Fruit fly (Drosophila melanogaster): Measurements from ENCODE around the gene Apc.
A peak's percentile ranks its signal among the peaks of the same experiment; 100 is the strongest.

Gene Apc

DNA sequence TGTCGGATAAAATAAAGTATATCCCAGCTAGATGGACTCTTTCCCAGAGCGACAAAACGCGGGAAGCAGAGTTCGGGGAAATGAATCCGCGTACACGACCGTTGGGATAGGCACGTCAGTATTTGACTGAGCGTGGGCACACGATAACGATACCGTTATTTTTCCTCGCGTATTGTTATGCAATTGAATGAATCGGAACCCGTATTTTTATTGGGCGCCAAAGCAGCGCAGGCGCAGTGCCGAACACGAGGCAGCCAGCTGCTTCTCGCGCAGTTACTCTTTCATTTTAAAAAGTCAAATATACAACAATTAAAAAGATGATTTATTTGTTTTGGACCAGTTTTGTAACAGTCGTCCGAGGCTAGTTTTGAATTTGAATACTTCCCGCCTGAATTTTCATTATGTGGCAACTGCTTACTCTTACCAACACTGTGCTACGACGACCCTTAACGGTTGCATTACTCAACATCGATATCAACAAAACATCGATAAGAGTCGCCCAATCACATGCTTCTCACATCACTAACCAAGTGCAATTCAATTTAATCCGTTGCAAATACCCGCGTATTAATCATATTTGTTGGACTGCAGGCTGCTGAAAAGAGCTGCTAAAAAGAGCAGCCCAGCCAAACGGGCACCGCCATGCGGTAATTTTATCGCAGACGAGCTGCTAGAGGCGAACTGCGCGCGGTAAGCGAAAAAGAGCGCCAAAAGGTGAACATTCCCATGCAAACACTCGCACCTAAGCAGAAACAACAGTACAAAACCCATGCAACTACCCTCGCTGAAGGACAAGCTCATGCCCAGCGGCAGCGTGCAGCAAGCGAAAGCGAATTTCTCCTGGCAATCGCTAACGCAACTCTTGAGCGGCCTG lies 43.2 kb upstream of the Apc start, which contains the start of the genes CG33203 and Doa (continued):
- no peak for TF ChIP-seq run (tag; optimal IDR thresholded peaks at IDR 0.05)
- TF ChIP-seq cg (GFP tag; optimal IDR thresholded peaks at IDR 0.05): no peak
- TF ChIP-seq pros (GFP tag; optimal IDR thresholded peaks at IDR 0.05): no peak
- TF ChIP-seq chn (GFP tag; optimal IDR thresholded peaks at IDR 0.05): no peak
- TF ChIP-seq CG13287 (GFP tag; IDR thresholded peaks at IDR 0.05; ENCODE audit: partially characterized antibody): peak; percentile 90
- peak; percentile 28 for TF ChIP-seq Nf-YC (tag; optimal IDR thresholded peaks at IDR 0.05)
- no peak for TF ChIP-seq tio (GFP tag; optimal IDR thresholded peaks at IDR 0.05)
- TF ChIP-seq CG30403 (GFP tag; optimal IDR thresholded peaks at IDR 0.05): peak; percentile 57
- no peak for TF ChIP-seq HLHmδ (GFP tag; optimal IDR thresholded peaks at IDR 0.05)
- no peak for TF ChIP-seq rib (GFP tag; IDR thresholded peaks at IDR 0.05)
- TF ChIP-seq CG15696 (tag; optimal IDR thresholded peaks at IDR 0.05): no peak
- peak; percentile 76 for TF ChIP-seq mam (GFP tag; optimal IDR thresholded peaks at IDR 0.05)
- TF ChIP-seq tx (GFP tag; optimal IDR thresholded peaks at IDR 0.05): peak; percentile 51
- TF ChIP-seq da (GFP tag; optimal IDR thresholded peaks at IDR 0.05): no peak
- TF ChIP-seq sob (GFP tag; IDR thresholded peaks at IDR 0.05): peak; percentile 78
- TF ChIP-seq Dll (GFP tag; IDR thresholded peaks at IDR 0.05; ENCODE audit: partially characterized antibody): peak; percentile 87
- peak; percentile 82 for TF ChIP-seq CG14860 (GFP tag; IDR thresholded peaks at IDR 0.05; ENCODE audit: partially characterized antibody)
- peak; percentile 10 for TF ChIP-seq maf-S (GFP tag; optimal IDR thresholded peaks at IDR 0.05)
- TF ChIP-seq Mes4 (GFP tag; optimal IDR thresholded peaks at IDR 0.05): no peak
- no peak for TF ChIP-seq CG10274 (GFP tag; optimal IDR thresholded peaks at IDR 0.05)
- peak in 1 of 2 experiments; percentile 34 for TF ChIP-seq crp (GFP tag; optimal IDR thresholded peaks at IDR 0.05)
- peak; percentile 31 for TF ChIP-seq gem (tag; optimal IDR thresholded peaks at IDR 0.05)
- peak; percentile 36 for TF ChIP-seq CG11504 (tag; optimal IDR thresholded peaks at IDR 0.05)
- TF ChIP-seq mirr (GFP tag; optimal IDR thresholded peaks at IDR 0.05): no peak
- peak; percentile 87 for TF ChIP-seq unc-4 (GFP tag; IDR thresholded peaks at IDR 0.05; ENCODE audit: partially characterized antibody)
- peak; percentile 47 for TF ChIP-seq CG1792 (GFP tag; optimal IDR thresholded peaks at IDR 0.05)
- TF ChIP-seq klu (GFP tag; IDR thresholded peaks at IDR 0.05): no peak; the same call in 1 of the 2 replicates
- TF ChIP-seq ci (GFP tag; IDR thresholded peaks at IDR 0.05): peak; percentile 51; the same call in 1 of the 3 replicates
- no peak for TF ChIP-seq Max (GFP tag; optimal IDR thresholded peaks at IDR 0.05)
- peak; percentile 25 for TF ChIP-seq CG12155 (GFP tag; optimal IDR thresholded peaks at IDR 0.05)
- no peak for TF ChIP-seq fd3F (GFP tag; optimal IDR thresholded peaks at IDR 0.05)
- no peak for TF ChIP-seq eve (GFP tag; optimal IDR thresholded peaks at IDR 0.05)
- TF ChIP-seq odd (GFP tag; optimal IDR thresholded peaks at IDR 0.05): no peak
- TF ChIP-seq vnd (GFP tag; IDR thresholded peaks at IDR 0.05; ENCODE audit: partially characterized antibody): peak; percentile 80
- no peak for TF ChIP-seq sc (optimal IDR thresholded peaks at IDR 0.05)
- no peak for TF ChIP-seq sc (GFP tag; optimal IDR thresholded peaks at IDR 0.05)
- TF ChIP-seq CG17361 (GFP tag; IDR thresholded peaks at IDR 0.05): no peak
- no peak for TF ChIP-seq Rx (GFP tag; IDR thresholded peaks at IDR 0.05)
- TF ChIP-seq twi (tag; optimal IDR thresholded peaks at IDR 0.05): no peak
- TF ChIP-seq Bgb (GFP tag; IDR thresholded peaks at IDR 0.05; ENCODE audit: partially characterized antibody): peak; percentile 88
- peak; percentile 5 for TF ChIP-seq CG8290 (GFP tag; optimal IDR thresholded peaks at IDR 0.05)
- peak in 1 of 2 experiments; percentile 79 for TF ChIP-seq CG8290 (tag; optimal IDR thresholded peaks at IDR 0.05)
- TF ChIP-seq kay (GFP tag; optimal IDR thresholded peaks at IDR 0.05): peak; percentile 2
- peak; percentile 80 for TF ChIP-seq Lhr (GFP tag; optimal IDR thresholded peaks at IDR 0.05)
- TF ChIP-seq Dbx (GFP tag; IDR thresholded peaks at IDR 0.05): peak; percentile 59; the same call in 2 of the 3 replicates
- peak; percentile 39 for TF ChIP-seq sima (GFP tag; optimal IDR thresholded peaks at IDR 0.05)
- TF ChIP-seq Bdp1 (GFP tag; optimal IDR thresholded peaks at IDR 0.05): no peak
- no peak for TF ChIP-seq CG4707 (GFP tag; optimal IDR thresholded peaks at IDR 0.05)
- TF ChIP-seq vvl (GFP tag; IDR thresholded peaks at IDR 0.05): peak; percentile 52; the same call in 1 of the 2 replicates
